Worm (Caenorhabditis elegans) whole organism, L2 larva: ENCODE measurements around the gene btbd-10.

Experiments used
- C34F6.9 ChIP-seq: fragments of 150-350 bp; optimal IDR thresholded peaks from 2 replicates; lab custom pipeline; 2014; ENCODE audit warnings: missing biosample characterization, missing genetic modification characterization
- F13H6.1 ChIP-seq: sonication (generic microtip); optimal IDR thresholded peaks from 2 replicates; lab custom pipeline; 2016; ENCODE audit warnings: missing genetic modification characterization, missing compliant biosample characterization
- Y55F3AM.14 ChIP-seq: fragments of 200-800 bp; sonication (Bioruptor generic); optimal IDR thresholded peaks from 2 replicates; lab custom pipeline; 2018; ENCODE audit warnings: mild to moderate bottlenecking, missing genetic modification characterization, missing compliant biosample characterization
- alr-1 ChIP-seq: fragments of 150-350 bp; optimal IDR thresholded peaks from 2 replicates; lab custom pipeline; 2014; ENCODE audit warnings: missing biosample characterization, missing genetic modification characterization
- aly-2 ChIP-seq: fragments of 150-350 bp; optimal IDR thresholded peaks from 2 replicates; lab custom pipeline; 2014; ENCODE audit warnings: missing biosample characterization, missing genetic modification characterization
- ceh-82 ChIP-seq: fragments of 150-350 bp; optimal IDR thresholded peaks from 2 replicates; lab custom pipeline; 2014; ENCODE audit warnings: missing biosample characterization, missing genetic modification characterization
- crh-2 ChIP-seq: sonication (generic microtip); optimal IDR thresholded peaks from 2 replicates; lab custom pipeline; 2017; ENCODE audit warnings: missing biosample characterization, missing genetic modification characterization
- dmd-4 ChIP-seq: sonication (generic microtip); optimal IDR thresholded peaks from 2 replicates; lab custom pipeline; 2017; ENCODE audit warnings: missing biosample characterization, missing genetic modification characterization
- elt-3 ChIP-seq: sonication (generic microtip); optimal IDR thresholded peaks from 2 replicates; lab custom pipeline; 2017; ENCODE audit warnings: missing biosample characterization, missing genetic modification characterization
- fos-1 ChIP-seq: fragments of 150-350 bp; optimal IDR thresholded peaks from 2 replicates; lab custom pipeline; 2014; ENCODE audit warnings: missing biosample characterization, missing genetic modification characterization
- gmeb-1 ChIP-seq: fragments of 150-350 bp; optimal IDR thresholded peaks from 2 replicates; lab custom pipeline; 2014; ENCODE audit warnings: missing biosample characterization, missing genetic modification characterization
- lin-39 ChIP-seq: fragments of 150-350 bp; optimal IDR thresholded peaks from 2 replicates; lab custom pipeline; 2014; ENCODE audit warnings: missing biosample characterization, missing genetic modification reagents, missing genetic modification characterization
- lsy-2 ChIP-seq, 2 experiments: fragments of 150-350 bp in 1 of 2; sonication (generic microtip) in 1 of 2; optimal IDR thresholded peaks; 2 replicates each; lab custom pipeline; 2014 to 2017; ENCODE audit warnings: missing biosample characterization in 2 of 2, missing genetic modification characterization in 2 of 2
- mab-5 ChIP-seq: fragments of 150-350 bp; optimal IDR thresholded peaks from 2 replicates; lab custom pipeline; 2014; ENCODE audit warnings: missing biosample characterization, missing genetic modification characterization
- mbf-1 ChIP-seq: sonication (generic microtip); optimal IDR thresholded peaks from 2 replicates; lab custom pipeline; 2017; ENCODE audit warnings: missing biosample characterization, missing genetic modification characterization
- nhr-10 ChIP-seq: sonication (generic microtip); optimal IDR thresholded peaks from 2 replicates; lab custom pipeline; 2017; ENCODE audit warnings: missing biosample characterization, missing genetic modification characterization
- nhr-11 ChIP-seq: fragments of 150-350 bp; optimal IDR thresholded peaks from 2 replicates; lab custom pipeline; 2014; ENCODE audit warnings: missing biosample characterization, missing genetic modification characterization
- nhr-12 ChIP-seq: fragments of 150-350 bp; optimal IDR thresholded peaks from 2 replicates; lab custom pipeline; 2014; ENCODE audit warnings: missing biosample characterization, missing genetic modification characterization
- nhr-129 ChIP-seq: fragments of 150-350 bp; optimal IDR thresholded peaks from 2 replicates; lab custom pipeline; 2014; ENCODE audit warnings: missing biosample characterization, missing genetic modification characterization
- nhr-21 ChIP-seq: fragments of 150-350 bp; optimal IDR thresholded peaks from 2 replicates; lab custom pipeline; 2014; ENCODE audit warnings: missing biosample characterization, missing genetic modification characterization
- nhr-237 ChIP-seq: fragments of 150-350 bp; optimal IDR thresholded peaks from 2 replicates; lab custom pipeline; 2014; ENCODE audit warnings: missing biosample characterization, missing genetic modification characterization
- nhr-25 ChIP-seq: fragments of 150-350 bp; sonication (generic microtip); optimal IDR thresholded peaks from 3 replicates; lab custom pipeline; 2014; ENCODE audit warnings: missing biosample characterization, missing genetic modification characterization
- peb-1 ChIP-seq: fragments of 150-350 bp; optimal IDR thresholded peaks from 2 replicates; lab custom pipeline; 2014; ENCODE audit warnings: missing biosample characterization, missing genetic modification characterization
- skn-1 ChIP-seq: sonication (generic microtip); optimal IDR thresholded peaks from 2 replicates; lab custom pipeline; 2017; ENCODE audit warnings: missing biosample characterization, missing genetic modification characterization
- sma-3 ChIP-seq: sonication (generic microtip); optimal IDR thresholded peaks from 2 replicates; lab custom pipeline; 2016; ENCODE audit warnings: missing genetic modification reagents, missing genetic modification characterization, missing compliant biosample characterization
- sma-9 ChIP-seq, 2 experiments: fragments of 150-350 bp in 1 of 2; sonication (generic microtip) in 1 of 2; optimal IDR thresholded peaks; 2 replicates each; lab custom pipeline; 2014 to 2016; ENCODE audit warnings: missing genetic modification characterization in 2 of 2, mild to moderate bottlenecking in 1 of 2, missing biosample characterization in 1 of 2, missing compliant biosample characterization in 1 of 2, missing genetic modification reagents in 1 of 2, moderate library complexity in 1 of 2
- snpc-4 ChIP-seq: fragments of 150-350 bp; optimal IDR thresholded peaks from 2 replicates; lab custom pipeline; 2014; ENCODE audit warnings: missing biosample characterization, missing genetic modification characterization
- unc-39 ChIP-seq: fragments of 150-350 bp; optimal IDR thresholded peaks from 2 replicates; lab custom pipeline; 2014; ENCODE audit warnings: missing biosample characterization, missing genetic modification characterization
- unc-55 ChIP-seq: fragments of 150-350 bp; sonication (generic microtip); optimal IDR thresholded peaks from 3 replicates; lab custom pipeline; 2014; ENCODE audit warnings: missing biosample characterization, missing genetic modification reagents, missing genetic modification characterization
- unc-62 ChIP-seq: fragments of 150-350 bp; optimal IDR thresholded peaks from 2 replicates; lab custom pipeline; 2014; ENCODE audit warnings: missing biosample characterization, missing genetic modification reagents, missing genetic modification characterization
- zag-1 ChIP-seq: fragments of 150-350 bp; optimal IDR thresholded peaks from 2 replicates; lab custom pipeline; 2014; ENCODE audit warnings: missing biosample characterization, missing genetic modification characterization
- ztf-1 ChIP-seq: fragments of 200-800 bp; sonication (Bioruptor generic); conservative IDR thresholded peaks from 2 replicates; pipeline ENCODE4 v1.3.6; 2022; ENCODE audit warnings: missing genetic modification characterization, missing compliant biosample characterization

btbd-10 gene

ce11 chrII:4904778-4905177, at the start of gene btbd-10:
btbd-10 (plus strand) TSS chrII:4905008.
- TF ChIP-seq nhr-10 (tag; lab: Kevin White, UChicago), result no peak
- no peak for TF ChIP-seq nhr-11 (tag; lab: Kevin White, UChicago)
- no peak for TF ChIP-seq F13H6.1 (tag; lab: Kevin White, UChicago)
- no peak for TF ChIP-seq ceh-82 (tag; lab: Kevin White, UChicago)
- no peak for TF ChIP-seq alr-1
- TF ChIP-seq dmd-4 (tag; lab: Kevin White, UChicago), result no peak
- TF ChIP-seq nhr-12 (tag; lab: Kevin White, UChicago), result no peak
- no peak for TF ChIP-seq Y55F3AM.14

- peak; percentile 15 for TF ChIP-seq C34F6.9 (tag; lab: Kevin White, UChicago)
- no peak for TF ChIP-seq fos-1 (tag; lab: Kevin White, UChicago)
- no peak for TF ChIP-seq alr-1
- peak; percentile 49 for TF ChIP-seq sma-9 (GFP tag; optimal IDR thresholded peaks at IDR 0.05; lab: Kevin White, UChicago)
- TF ChIP-seq sma-9 (tag; optimal IDR thresholded peaks at IDR 0.05; lab: Kevin White, UChicago), result no peak
- TF ChIP-seq unc-62 (GFP tag; lab: Kevin White, UChicago), result no peak
- peak; percentile 2 to 24 for TF ChIP-seq lsy-2 (tag; optimal IDR thresholded peaks at IDR 0.05; lab: Kevin White, UChicago)
- TF ChIP-seq nhr-21 (tag; lab: Kevin White, UChicago), result no peak
These were observed 49.3 kb upstream of the btbd-10 start for ce11 chrII:4855489-4855888.

ce11 chrII:4856113-4856512, 48.7 kb upstream of the btbd-10 start:
- peak; percentile 73 for TF ChIP-seq nhr-25 (tag; lab: Kevin White, UChicago)
- TF ChIP-seq unc-55 (GFP tag; lab: Kevin White, UChicago), result peak; percentile 6
- TF ChIP-seq aly-2 (tag; lab: Kevin White, UChicago), result no peak
- TF ChIP-seq nhr-21 (tag; lab: Kevin White, UChicago), result peak; percentile 58
- TF ChIP-seq alr-1, result no peak
- TF ChIP-seq skn-1, result peak; percentile 1
- TF ChIP-seq nhr-237 (tag; lab: Kevin White, UChicago), result no peak
- no peak for TF ChIP-seq lin-39 (tag; lab: Kevin White, UChicago)
- TF ChIP-seq sma-3 (GFP tag; lab: Kevin White, UChicago), result no peak
- no peak for TF ChIP-seq ceh-82 (tag; lab: Kevin White, UChicago)
- no peak for TF ChIP-seq unc-62 (GFP tag; lab: Kevin White, UChicago)
- peak in 1 of 2 experiments; percentile 52 for TF ChIP-seq lsy-2 (tag; optimal IDR thresholded peaks at IDR 0.05; lab: Kevin White, UChicago)
- TF ChIP-seq unc-39, result no peak
- no peak for TF ChIP-seq peb-1 (tag; lab: Kevin White, UChicago)
- TF ChIP-seq Y55F3AM.14, result no peak
- TF ChIP-seq mab-5 (tag; lab: Kevin White, UChicago), result no peak
- TF ChIP-seq crh-2 (tag; lab: Kevin White, UChicago), result peak; percentile 4
- no peak for TF ChIP-seq nhr-11 (tag; lab: Kevin White, UChicago)
- TF ChIP-seq gmeb-1 (tag; lab: Kevin White, UChicago), result peak; percentile 11
- TF ChIP-seq snpc-4, result no peak
- TF ChIP-seq dmd-4 (tag; lab: Kevin White, UChicago), result no peak
- peak; percentile 13 for TF ChIP-seq nhr-129 (tag; lab: Kevin White, UChicago)
- peak; percentile 32 for TF ChIP-seq sma-9 (GFP tag; optimal IDR thresholded peaks at IDR 0.05; lab: Kevin White, UChicago)
- no peak for TF ChIP-seq sma-9 (tag; optimal IDR thresholded peaks at IDR 0.05; lab: Kevin White, UChicago)
- TF ChIP-seq C34F6.9 (tag; lab: Kevin White, UChicago), result peak; percentile 54
- TF ChIP-seq, all 48 proteins: peak for 10

ce11 chrII:4857086-4857485, 47.7 kb upstream of the btbd-10 start:
- TF ChIP-seq sma-3 (GFP tag; lab: Kevin White, UChicago), result no peak
- TF ChIP-seq nhr-11 (tag; lab: Kevin White, UChicago), result no peak
- no peak for TF ChIP-seq unc-55 (GFP tag; lab: Kevin White, UChicago)
- TF ChIP-seq Y55F3AM.14, result no peak
- TF ChIP-seq zag-1 (tag; lab: Kevin White, UChicago), result no peak
- TF ChIP-seq nhr-129 (tag; lab: Kevin White, UChicago), result peak; percentile 17
- peak; percentile 18 for TF ChIP-seq sma-9 (GFP tag; optimal IDR thresholded peaks at IDR 0.05; lab: Kevin White, UChicago)
- TF ChIP-seq sma-9 (tag; optimal IDR thresholded peaks at IDR 0.05; lab: Kevin White, UChicago), result no peak
- TF ChIP-seq mbf-1 (tag; lab: Kevin White, UChicago), result no peak
- peak; percentile 94 for TF ChIP-seq fos-1 (tag; lab: Kevin White, UChicago)
- no peak for TF ChIP-seq elt-3 (tag; lab: Kevin White, UChicago)
- TF ChIP-seq crh-2 (tag; lab: Kevin White, UChicago), result peak; percentile 32
- TF ChIP-seq ztf-1, result no peak
- no peak for TF ChIP-seq lsy-2 (tag; optimal IDR thresholded peaks at IDR 0.05; lab: Kevin White, UChicago)
- TF ChIP-seq lin-39 (tag; lab: Kevin White, UChicago), result no peak
